Fruit fly (Drosophila melanogaster): ENCODE measurements around the gene dpy.

dpy gene

DNA sequence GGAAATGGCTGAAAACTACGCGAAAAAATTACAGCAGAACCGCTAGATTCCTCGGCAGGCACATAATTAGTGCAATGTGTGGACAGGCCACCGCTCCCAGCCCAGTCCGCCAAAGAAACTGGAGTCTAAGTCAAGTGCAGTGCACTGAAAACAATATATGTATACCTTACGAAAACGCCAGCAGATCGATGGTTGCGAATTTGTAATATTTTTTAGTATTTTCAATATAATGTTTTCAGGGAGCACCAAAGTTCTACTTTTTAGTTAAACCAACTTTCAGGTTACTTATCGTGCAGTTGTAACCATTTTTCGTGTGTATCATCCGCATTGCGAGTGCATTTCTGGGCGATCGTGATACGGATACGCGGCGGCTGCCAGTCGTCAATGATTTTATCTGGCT is 7.8 kb upstream of the dpy start (continued):
- TF ChIP-seq CG6163 (GFP tag; IDR thresholded peaks at IDR 0.05) (0 out of 3 replicates have a peak, but pooled peaks have one; percentile 17), Hr4 (GFP tag; optimal IDR thresholded peaks at IDR 0.05) (peak; percentile 14), CG31627 (GFP tag; optimal IDR thresholded peaks at IDR 0.05) (peak; percentile 13), Smox (GFP tag; optimal IDR thresholded peaks at IDR 0.05) (no peak), svp (GFP tag) (peak; percentile 5), lz (GFP tag; optimal IDR thresholded peaks at IDR 0.05) (peak; percentile 10), Gug (GFP tag; IDR thresholded peaks at IDR 0.05) (no peak), CG11762 (GFP tag; optimal IDR thresholded peaks at IDR 0.05; ENCODE audit: insufficient read depth) (no peak), CG8632 (GFP tag; optimal IDR thresholded peaks at IDR 0.05) (no peak), Hr38 (GFP tag; optimal IDR thresholded peaks at IDR 0.05) (no peak)

DNA sequence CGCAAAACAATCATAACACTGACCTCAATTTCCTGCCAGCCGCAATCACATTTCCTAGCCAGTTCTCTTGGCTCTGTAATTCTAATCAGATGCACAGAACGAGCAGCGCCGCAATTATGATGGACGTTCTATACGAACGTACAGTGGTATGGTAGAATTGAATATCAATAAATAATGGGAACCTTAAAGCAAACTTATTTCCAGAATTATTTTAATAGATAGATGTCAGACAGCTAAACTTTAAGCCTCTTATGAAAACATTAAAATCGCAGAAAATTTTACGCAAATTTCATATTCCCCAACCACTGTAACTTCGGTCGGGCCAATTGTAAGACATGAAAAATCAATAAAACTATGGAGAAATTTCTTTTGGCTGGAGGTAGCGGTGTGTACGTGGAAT is 5.1 kb upstream of the dpy start:
- TF ChIP-seq CG11902 (GFP tag; optimal IDR thresholded peaks at IDR 0.05) (no peak), fd85E (GFP tag; optimal IDR thresholded peaks at IDR 0.05) (no peak), esn (GFP tag; optimal IDR thresholded peaks at IDR 0.05) (no peak), Hr4 (GFP tag; optimal IDR thresholded peaks at IDR 0.05) (peak; percentile 56), pdm3 (GFP tag; optimal IDR thresholded peaks at IDR 0.05) (peak; percentile 11), lz (GFP tag; optimal IDR thresholded peaks at IDR 0.05) (no peak), CG6808 (GFP tag; optimal IDR thresholded peaks at IDR 0.05) (no peak), cyc (GFP tag; optimal IDR thresholded peaks at IDR 0.05) (no peak), CG6792 (GFP tag; optimal IDR thresholded peaks at IDR 0.05) (no peak), CG31627 (GFP tag; optimal IDR thresholded peaks at IDR 0.05) (no peak), topi (GFP tag; optimal IDR thresholded peaks at IDR 0.05) (no peak), net (GFP tag; optimal IDR thresholded peaks at IDR 0.05) (peak; percentile 17), Hr38 (GFP tag; optimal IDR thresholded peaks at IDR 0.05) (no peak), CG4318 (GFP tag; optimal IDR thresholded peaks at IDR 0.05) (peak; percentile 39), spab (GFP tag; optimal IDR thresholded peaks at IDR 0.05) (no peak), CG6854 (GFP tag; optimal IDR thresholded peaks at IDR 0.05) (no peak), vri (GFP tag; optimal IDR thresholded peaks at IDR 0.05) (no peak), svp (GFP tag) (peak; percentile 49), dsx (GFP tag; optimal IDR thresholded peaks at IDR 0.05; ENCODE audit: poor library complexity, severe bottlenecking) (no peak), CG6163 (GFP tag; IDR thresholded peaks at IDR 0.05) (peak; percentile 68), CG11294 (GFP tag; IDR thresholded peaks at IDR 0.05) (peak; percentile 44; the same call in 1 of the 2 replicates), CG3032 (tag; optimal IDR thresholded peaks at IDR 0.05) (no peak), Sox15 (GFP tag; optimal IDR thresholded peaks at IDR 0.05) (no peak), CG1621 (tag; optimal IDR thresholded peaks at IDR 0.05) (no peak), CG9139 (GFP tag; optimal IDR thresholded peaks at IDR 0.05) (no peak), CG16779 (tag; optimal IDR thresholded peaks at IDR 0.05) (no peak), fkh (GFP tag; optimal IDR thresholded peaks at IDR 0.05) (no peak), eg (GFP tag; IDR thresholded peaks at IDR 0.05) (peak; percentile 82), CG7368 (GFP tag; optimal IDR thresholded peaks at IDR 0.05) (no peak), Sox102F (GFP tag; optimal IDR thresholded peaks at IDR 0.05) (no peak), CG6276 (GFP tag; optimal IDR thresholded peaks at IDR 0.05) (peak; percentile 54), Eip78C (GFP tag) (peak; percentile 77), Sox14 (GFP tag; optimal IDR thresholded peaks at IDR 0.05) (peak; percentile 39), Eip93F (GFP tag; optimal IDR thresholded peaks at IDR 0.05) (no peak), achi (GFP tag; optimal IDR thresholded peaks at IDR 0.05) (peak; percentile 41), CG3919 (GFP tag; optimal IDR thresholded peaks at IDR 0.05) (peak; percentile 26), salr (GFP tag; optimal IDR thresholded peaks at IDR 0.05) (peak in 1 of 2 experiments; percentile 66), Ets21C (GFP tag; optimal IDR thresholded peaks at IDR 0.05) (no peak), CG15336 (GFP tag; IDR thresholded peaks at IDR 0.05) (peak; percentile 80), Blimp-1 (GFP tag; optimal IDR thresholded peaks at IDR 0.05) (no peak), Hr39 (GFP tag; optimal IDR thresholded peaks at IDR 0.05) (no peak), CG10631 (GFP tag; optimal IDR thresholded peaks at IDR 0.05) (peak; percentile 37), fd59A (GFP tag; optimal IDR thresholded peaks at IDR 0.05) (no peak), OdsH (GFP tag; optimal IDR thresholded peaks at IDR 0.05) (peak; percentile 42), CG8319 (GFP tag; optimal IDR thresholded peaks at IDR 0.05) (no peak), CG10669 (GFP tag; optimal IDR thresholded peaks at IDR 0.05) (no peak), Gug (GFP tag; IDR thresholded peaks at IDR 0.05) (peak; percentile 67)

Data from whole organism, prepupa.